Fruit fly (Drosophila melanogaster) whole organism, embryonic: ENCODE measurements around the gene SppL.

ENCODE experiments used
- Atf3 ChIP-seq: fragments of 200-800 bp; sonication (Bioruptor generic); optimal IDR thresholded peaks from 3 replicates; lab custom pipeline; 2016; ENCODE audit warnings: missing biosample characterization, missing genetic modification characterization
- Bgb ChIP-seq: fragments of 200-800 bp; sonication (Bioruptor generic); IDR thresholded peaks from 2 replicates; pipeline ENCODE4 v1.3.6; 2022; ENCODE audit warnings: missing biosample characterization, missing genetic modification characterization; ENCODE audit not compliant: partially characterized antibody
- BtbVII ChIP-seq: fragments of 200-800 bp; sonication (Bioruptor generic); optimal IDR thresholded peaks from 3 replicates; lab custom pipeline; 2017; ENCODE audit warnings: missing biosample characterization, mild to moderate bottlenecking, missing genetic modification characterization
- CG10274 ChIP-seq: fragments of 200-800 bp; sonication (Bioruptor generic); optimal IDR thresholded peaks from 3 replicates; lab custom pipeline; 2017; ENCODE audit warnings: missing biosample characterization, mild to moderate bottlenecking, missing genetic modification characterization
- CG11695 ChIP-seq: fragments of 200-800 bp; sonication (Bioruptor generic); IDR thresholded peaks from 3 replicates; pipeline ENCODE4 v1.3.6; 2022; ENCODE audit warnings: missing biosample characterization, missing genetic modification characterization
- CG11723 ChIP-seq: fragments of 200-800 bp; sonication (Bioruptor generic); optimal IDR thresholded peaks from 2 replicates; lab custom pipeline; 2017; ENCODE audit warnings: missing biosample characterization, mild to moderate bottlenecking, missing genetic modification characterization
- CG12299 ChIP-seq: fragments of 200-800 bp; sonication (Bioruptor generic); optimal IDR thresholded peaks from 2 replicates; lab custom pipeline; 2018; ENCODE audit warnings: missing biosample characterization, mild to moderate bottlenecking, missing genetic modification characterization
- CG12769 ChIP-seq: fragments of 200-800 bp; sonication (Bioruptor generic); optimal IDR thresholded peaks from 2 replicates; lab custom pipeline; 2019; ENCODE audit warnings: missing biosample characterization, mild to moderate bottlenecking, missing genetic modification characterization, moderate library complexity
- CG13775 ChIP-seq: fragments of 200-800 bp; sonication (Bioruptor generic); optimal IDR thresholded peaks from 3 replicates; lab custom pipeline; 2017; ENCODE audit warnings: missing biosample characterization, mild to moderate bottlenecking, missing genetic modification characterization
- CG14667 ChIP-seq: fragments of 200-800 bp; sonication (Bioruptor generic); IDR thresholded peaks from 2 replicates; pipeline ENCODE4 v1.3.6; 2022; ENCODE audit warnings: missing biosample characterization, missing genetic modification characterization
- CG1529 ChIP-seq: fragments of 200-800 bp; sonication (Bioruptor generic); optimal IDR thresholded peaks from 3 replicates; lab custom pipeline; 2018; ENCODE audit warnings: missing biosample characterization, missing genetic modification characterization
- CG16779 ChIP-seq: fragments of 200-800 bp; sonication (Bioruptor generic); IDR thresholded peaks from 2 replicates; pipeline ENCODE4 v1.3.6; 2022; ENCODE audit warnings: missing biosample characterization, missing genetic modification characterization
- CG31388 ChIP-seq: fragments of 200-800 bp; sonication (Bioruptor generic); optimal IDR thresholded peaks from 2 replicates; lab custom pipeline; 2016; ENCODE audit warnings: missing biosample characterization, missing genetic modification characterization
- CG3281 ChIP-seq: fragments of 200-800 bp; sonication (Bioruptor generic); optimal IDR thresholded peaks from 3 replicates; lab custom pipeline; 2017; ENCODE audit warnings: missing biosample characterization, mild to moderate bottlenecking, missing genetic modification characterization
- CG4854 ChIP-seq: fragments of 200-800 bp; sonication (Bioruptor generic); optimal IDR thresholded peaks from 2 replicates; lab custom pipeline; 2016; ENCODE audit warnings: missing biosample characterization, missing genetic modification characterization, inconsistent platforms
- CG7271 ChIP-seq: fragments of 200-800 bp; sonication (Bioruptor generic); optimal IDR thresholded peaks from 2 replicates; lab custom pipeline; 2018; ENCODE audit warnings: missing biosample characterization, mild to moderate bottlenecking, missing genetic modification characterization, moderate library complexity
- CG7928 ChIP-seq: fragments of 200-800 bp; sonication (Bioruptor generic); optimal IDR thresholded peaks from 2 replicates; lab custom pipeline; 2017; ENCODE audit warnings: missing biosample characterization, mild to moderate bottlenecking, missing genetic modification characterization
- CG7987 ChIP-seq: fragments of 200-800 bp; sonication (Bioruptor generic); optimal IDR thresholded peaks from 2 replicates; lab custom pipeline; 2018; ENCODE audit warnings: missing biosample characterization, mild to moderate bottlenecking, missing genetic modification characterization, moderate library complexity
- CG8388 ChIP-seq: fragments of 200-800 bp; sonication (Bioruptor generic); optimal IDR thresholded peaks from 2 replicates; lab custom pipeline; 2019; ENCODE audit warnings: missing biosample characterization, mild to moderate bottlenecking, missing genetic modification characterization, moderate library complexity
- Dp ChIP-seq: fragments of 200-800 bp; sonication (Bioruptor generic); optimal IDR thresholded peaks from 2 replicates; lab custom pipeline; 2018; ENCODE audit warnings: missing biosample characterization, mild to moderate bottlenecking, missing genetic modification characterization, moderate library complexity
- Drgx ChIP-seq: fragments of 200-800 bp; sonication (Bioruptor generic); IDR thresholded peaks from 2 replicates; pipeline ENCODE4 v1.3.6; 2022; ENCODE audit warnings: missing biosample characterization, missing genetic modification characterization
- ERR ChIP-seq: fragments of 200-800 bp; sonication (Bioruptor generic); optimal IDR thresholded peaks from 2 replicates; lab custom pipeline; 2016; ENCODE audit warnings: missing biosample characterization, missing genetic modification characterization
- HHEX ChIP-seq: fragments of 200-800 bp; sonication (Bioruptor generic); optimal IDR thresholded peaks from 3 replicates; lab custom pipeline; 2017; ENCODE audit warnings: missing biosample characterization, mild to moderate bottlenecking, missing genetic modification characterization, missing genetic modification reagents
- HmgD ChIP-seq: fragments of 200-800 bp; sonication (Bioruptor generic); optimal IDR thresholded peaks from 3 replicates; lab custom pipeline; 2016; ENCODE audit warnings: missing biosample characterization, missing genetic modification characterization
- Hsf ChIP-seq: fragments of 200-800 bp; sonication (Bioruptor generic); optimal IDR thresholded peaks from 3 replicates; lab custom pipeline; 2016; ENCODE audit warnings: missing biosample characterization, missing genetic modification characterization
- Max ChIP-seq: fragments of 200-800 bp; sonication (Bioruptor generic); optimal IDR thresholded peaks from 2 replicates; lab custom pipeline; 2016; ENCODE audit warnings: missing biosample characterization, mild to moderate bottlenecking, missing genetic modification characterization
- NC2α ChIP-seq: fragments of 200-800 bp; sonication (Bioruptor generic); optimal IDR thresholded peaks from 2 replicates; lab custom pipeline; 2016; ENCODE audit warnings: missing biosample characterization, missing genetic modification characterization
- Optix ChIP-seq: fragments of 200-800 bp; sonication (Bioruptor generic); IDR thresholded peaks from 3 replicates; pipeline ENCODE4 v1.3.6; 2022; ENCODE audit warnings: missing biosample characterization, missing genetic modification characterization
- Rfx ChIP-seq: fragments of 200-800 bp; sonication (Bioruptor generic); IDR thresholded peaks from 2 replicates; pipeline ENCODE4 v1.3.6; 2022; ENCODE audit warnings: missing biosample characterization, missing genetic modification characterization
- Taf1 ChIP-seq: fragments of 200-800 bp; sonication (Bioruptor generic); IDR thresholded peaks from 2 replicates; pipeline ENCODE4 v1.3.6; 2022; ENCODE audit warnings: missing biosample characterization, missing genetic modification characterization
- aop ChIP-seq: fragments of 200-800 bp; sonication (Bioruptor generic); IDR thresholded peaks from 2 replicates; pipeline ENCODE4 v1.3.6; 2022; ENCODE audit warnings: missing biosample characterization, missing genetic modification characterization
- bbx ChIP-seq: fragments of 200-800 bp; sonication (Bioruptor generic); IDR thresholded peaks from 2 replicates; pipeline ENCODE4 v1.3.6; 2022; ENCODE audit warnings: missing biosample characterization, missing genetic modification characterization; ENCODE audit not compliant: partially characterized antibody
- caup ChIP-seq: fragments of 200-800 bp; sonication (Bioruptor generic); optimal IDR thresholded peaks from 3 replicates; lab custom pipeline; 2017; ENCODE audit warnings: missing biosample characterization, mild to moderate bottlenecking, missing genetic modification characterization, moderate library complexity; ENCODE audit not compliant: severe bottlenecking
- chif ChIP-seq, 2 experiments: fragments of 200-800 bp; sonication (Bioruptor generic); optimal IDR thresholded peaks; 3 replicates each; lab custom pipeline; 2016; ENCODE audit warnings: missing biosample characterization in 2 of 2, missing genetic modification characterization in 2 of 2
- emc ChIP-seq: fragments of 200-800 bp; sonication (Bioruptor generic); optimal IDR thresholded peaks from 2 replicates; lab custom pipeline; 2016; ENCODE audit warnings: missing biosample characterization, missing genetic modification characterization
- fd64A ChIP-seq: fragments of 200-800 bp; sonication (Bioruptor generic); optimal IDR thresholded peaks from 3 replicates; lab custom pipeline; 2018; ENCODE audit warnings: missing biosample characterization, mild to moderate bottlenecking, missing genetic modification characterization
- gcm ChIP-seq: fragments of 200-800 bp; sonication (Bioruptor generic); optimal IDR thresholded peaks from 2 replicates; lab custom pipeline; 2019; ENCODE audit warnings: missing biosample characterization, mild to moderate bottlenecking, missing genetic modification characterization, moderate library complexity
- grau ChIP-seq: fragments of 200-800 bp; optimal IDR thresholded peaks from 3 replicates; lab custom pipeline; 2019; ENCODE audit warnings: missing biosample characterization, mild to moderate bottlenecking, missing genetic modification characterization, moderate library complexity
- gro ChIP-seq: fragments of 200-800 bp; sonication (Bioruptor generic); optimal IDR thresholded peaks from 2 replicates; lab custom pipeline; 2016; ENCODE audit warnings: missing biosample characterization, missing genetic modification characterization
- gt ChIP-seq: fragments of 200-800 bp; sonication (Bioruptor generic); IDR thresholded peaks from 2 replicates; pipeline ENCODE4 v1.3.6; 2022; ENCODE audit warnings: missing biosample characterization, missing genetic modification characterization
- nmo ChIP-seq: fragments of 200-800 bp; sonication (Bioruptor generic); optimal IDR thresholded peaks from 2 replicates; lab custom pipeline; 2018; ENCODE audit warnings: missing biosample characterization, mild to moderate bottlenecking, missing genetic modification characterization, moderate library complexity
- oc ChIP-seq: fragments of 200-800 bp; sonication (Bioruptor generic); optimal IDR thresholded peaks from 2 replicates; lab custom pipeline; 2018; ENCODE audit warnings: missing biosample characterization, mild to moderate bottlenecking, missing genetic modification characterization, moderate library complexity
- onecut ChIP-seq: fragments of 200-800 bp; sonication (Bioruptor generic); IDR thresholded peaks from 2 replicates; pipeline ENCODE4 v1.3.6; 2022; ENCODE audit warnings: missing biosample characterization, missing genetic modification characterization
- pb ChIP-seq: fragments of 200-800 bp; sonication (Bioruptor generic); optimal IDR thresholded peaks from 3 replicates; lab custom pipeline; 2016; ENCODE audit warnings: missing biosample characterization, missing genetic modification characterization
- sens ChIP-seq: fragments of 200-800 bp; sonication (Bioruptor generic); peaks from one replicate; lab custom pipeline; 2016; ENCODE audit warnings: missing biosample characterization, missing genetic modification characterization
- sisA ChIP-seq: fragments of 200-800 bp; sonication (Bioruptor generic); IDR thresholded peaks from 2 replicates; pipeline ENCODE4 v1.3.6; 2022; ENCODE audit warnings: missing biosample characterization, missing genetic modification characterization
- ssp ChIP-seq: fragments of 200-800 bp; sonication (Bioruptor generic); IDR thresholded peaks from 2 replicates; pipeline ENCODE4 v1.3.6; 2022; ENCODE audit warnings: missing biosample characterization, missing genetic modification characterization
- trh ChIP-seq: fragments of 200-800 bp; sonication (Bioruptor generic); optimal IDR thresholded peaks from 2 replicates; lab custom pipeline; 2016; ENCODE audit warnings: missing biosample characterization, missing genetic modification characterization
- wek ChIP-seq: fragments of 200-800 bp; sonication (Bioruptor generic); optimal IDR thresholded peaks from 3 replicates; lab custom pipeline; 2018; ENCODE audit warnings: missing biosample characterization, mild to moderate bottlenecking, missing genetic modification characterization, moderate library complexity

Gene SppL

dm6 chr3R:25880198-25880970 is 1.4 kb upstream of the SppL start (continued):
- TF ChIP-seq CG3281 (GFP tag; lab: Kevin White, UChicago) (peak; percentile 57), aop (GFP tag; lab: Robert Waterston, UW) (peak; percentile 76; the same call in 1 of the 2 replicates), bbx (GFP tag; lab: Robert Waterston, UW) (no peak), trh (GFP tag; lab: Kevin White, UChicago) (no peak), CG7987 (GFP tag; lab: Kevin White, UChicago) (no peak), gt (GFP tag; lab: Robert Waterston, UW) (no peak), CG7271 (tag; lab: Kevin White, UChicago) (no peak), CG31388 (GFP tag; lab: Kevin White, UChicago) (no peak), CG11695 (GFP tag; lab: Robert Waterston, UW) (0 out of 3 replicates have a peak, but pooled peaks have one; percentile 41), Rfx (GFP tag; lab: Robert Waterston, UW) (peak; percentile 26; the same call in 1 of the 2 replicates), Optix (GFP tag; lab: Robert Waterston, UW) (no peak), CG10274 (no peak), BtbVII (GFP tag; lab: Kevin White, UChicago) (peak; percentile 33), Max (GFP tag; lab: Kevin White, UChicago) (no peak), nmo (GFP tag; lab: Kevin White, UChicago) (peak; percentile 63), CG1529 (no peak), onecut (no peak; the same call in 1 of the 2 replicates), ERR (GFP tag; lab: Kevin White, UChicago) (no peak), CG7928 (GFP tag; lab: Kevin White, UChicago) (no peak), Taf1 (GFP tag; lab: Robert Waterston, UW) (no peak), CG8388 (GFP tag; lab: Kevin White, UChicago) (peak; percentile 87), emc (GFP tag; lab: Kevin White, UChicago) (no peak), Atf3 (GFP tag; lab: Kevin White, UChicago) (no peak), gcm (peak; percentile 44), grau (peak; percentile 76), wek (no peak), sens (GFP tag; lab: Kevin White, UChicago) (peak; percentile 37), chif (GFP tag; optimal IDR thresholded peaks at IDR 0.05; lab: Kevin White, UChicago) (peak in 1 of 2 experiments; percentile 5), HHEX (GFP tag; lab: Kevin White, UChicago) (peak; percentile 21), ssp (GFP tag; lab: Robert Waterston, UW) (0 out of 2 replicates have a peak, but pooled peaks have one; percentile 22), Bgb (no peak), pb (GFP tag; lab: Kevin White, UChicago) (no peak), oc (tag; lab: Kevin White, UChicago) (no peak), CG11723 (GFP tag; lab: Kevin White, UChicago) (no peak), Hsf (peak; percentile 1), Dp (GFP tag; lab: Kevin White, UChicago) (no peak), caup (GFP tag; lab: Kevin White, UChicago) (peak; percentile 27), CG12769 (peak; percentile 48), CG13775 (GFP tag; lab: Kevin White, UChicago) (peak; percentile 39), Drgx (no peak; the same call in none of the 2 replicates), CG12299 (tag; lab: Kevin White, UChicago) (no peak), CG4854 (no peak), HmgD (GFP tag; lab: Kevin White, UChicago) (peak; percentile 16), CG16779 (GFP tag; lab: Robert Waterston, UW) (no peak), NC2α (GFP tag; lab: Kevin White, UChicago) (no peak), fd64A (no peak), sisA (GFP tag; lab: Robert Waterston, UW) (peak; percentile 30; the same call in 1 of the 2 replicates), CG14667 (no peak), gro (GFP tag; lab: Kevin White, UChicago) (no peak)
